Fruit fly (Drosophila melanogaster) whole organism, prepupa: ENCODE results near the gene CG12693.

ENCODE experiments used
- Blimp-1 ChIP-seq: fragments of 200-800 bp; sonication (Bioruptor generic); optimal IDR thresholded peaks from 3 replicates; lab custom pipeline; 2017; ENCODE audit warnings: missing biosample characterization, missing genetic modification characterization, mild to moderate bottlenecking, moderate library complexity, missing genetic modification reagents
- CG10631 ChIP-seq: fragments of 200-800 bp; sonication (Bioruptor generic); optimal IDR thresholded peaks from 2 replicates; lab custom pipeline; 2016; ENCODE audit warnings: missing biosample characterization, missing genetic modification characterization
- CG34406 ChIP-seq: fragments of 200-800 bp; sonication (Bioruptor generic); optimal IDR thresholded peaks from 3 replicates; lab custom pipeline; 2016; ENCODE audit warnings: missing biosample characterization, missing genetic modification characterization
- CG6163 ChIP-seq: fragments of 200-800 bp; sonication (Bioruptor generic); IDR thresholded peaks from 3 replicates; pipeline ENCODE4 v1.3.6; 2022; ENCODE audit warnings: missing biosample characterization, missing genetic modification characterization
- CG6854 ChIP-seq: fragments of 200-800 bp; sonication (Bioruptor generic); optimal IDR thresholded peaks from 2 replicates; lab custom pipeline; 2017; ENCODE audit warnings: missing biosample characterization, mild to moderate bottlenecking, missing genetic modification characterization
- CG8319 ChIP-seq: fragments of 200-800 bp; sonication (Bioruptor generic); optimal IDR thresholded peaks from 3 replicates; lab custom pipeline; 2016; ENCODE audit warnings: missing biosample characterization, missing genetic modification characterization
- Gug ChIP-seq: fragments of 200-800 bp; sonication (Bioruptor generic); IDR thresholded peaks from 2 replicates; pipeline ENCODE4 v1.3.6; 2022; ENCODE audit warnings: missing biosample characterization, missing genetic modification characterization
- Hr38 ChIP-seq: sonication (Bioruptor generic); optimal IDR thresholded peaks from 2 replicates; lab custom pipeline; 2016; ENCODE audit warnings: missing biosample characterization, missing genetic modification characterization
- Lpt ChIP-seq: fragments of 200-800 bp; sonication (Bioruptor generic); optimal IDR thresholded peaks from 3 replicates; lab custom pipeline; 2016; ENCODE audit warnings: missing biosample characterization, missing genetic modification characterization
- Met ChIP-seq: fragments of 200-800 bp; sonication (Bioruptor generic); optimal IDR thresholded peaks from 3 replicates; lab custom pipeline; 2016; ENCODE audit warnings: missing biosample characterization, missing genetic modification characterization
- Sox102F ChIP-seq: fragments of 200-800 bp; sonication (Bioruptor generic); optimal IDR thresholded peaks from 2 replicates; lab custom pipeline; 2016; ENCODE audit warnings: missing biosample characterization, mild to moderate bottlenecking, missing genetic modification characterization
- svp ChIP-seq: fragments of 200-800 bp; sonication (Bioruptor generic); peaks from one replicate; lab custom pipeline; 2016; ENCODE audit warnings: missing biosample characterization, missing genetic modification characterization

dm6 chrX:4329809-4330208 is 552 bp upstream of the CG12693 start:
- TF ChIP-seq Lpt (GFP tag; lab: Kevin White, UChicago), result no peak
- no peak for TF ChIP-seq Met (GFP tag; lab: Kevin White, UChicago)
- peak; percentile 40; the same call in 1 of the 2 replicates for TF ChIP-seq Gug
- peak; percentile 46 for TF ChIP-seq svp (GFP tag; lab: Kevin White, UChicago)
- TF ChIP-seq CG6163 (GFP tag; lab: Robert Waterston, UW), result 0 out of 3 replicates have a peak, but pooled peaks have one; percentile 24
- no peak for TF ChIP-seq CG34406 (GFP tag; lab: Kevin White, UChicago)
- no peak for TF ChIP-seq CG6854
- no peak for TF ChIP-seq CG8319 (GFP tag; lab: Kevin White, UChicago)
- no peak for TF ChIP-seq CG10631 (GFP tag; lab: Kevin White, UChicago)
- TF ChIP-seq Blimp-1 (GFP tag; lab: Kevin White, UChicago), result no peak
- no peak for TF ChIP-seq Sox102F (GFP tag; lab: Kevin White, UChicago)
- TF ChIP-seq Hr38 (GFP tag; lab: Kevin White, UChicago), result no peak
